Worm (Caenorhabditis elegans): ENCODE results near the gene nas-12.

DNA sequence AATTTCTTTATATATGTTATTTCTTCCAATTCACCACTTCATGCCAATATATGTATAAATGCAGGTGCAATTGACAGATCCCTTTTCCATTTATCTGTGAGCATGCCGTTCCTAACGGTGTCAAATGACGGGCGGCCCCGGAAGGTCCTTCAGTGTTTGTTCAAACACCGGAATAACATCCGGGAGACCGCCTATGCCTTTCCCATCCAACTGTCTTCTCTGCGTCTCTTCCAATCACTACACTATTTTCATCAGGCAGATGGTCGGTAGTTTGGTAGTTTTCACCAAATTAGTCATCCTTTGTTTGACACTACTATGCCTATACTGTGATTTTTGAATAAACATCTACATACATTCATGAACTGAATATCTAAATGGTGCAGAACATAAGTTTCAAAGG, 33.2 kb upstream of the nas-12 start:
- no peak for TF ChIP-seq lsy-2 (tag; optimal IDR thresholded peaks at IDR 0.05)
- TF ChIP-seq dmd-4 (tag; optimal IDR thresholded peaks at IDR 0.05) = no peak
- TF ChIP-seq nhr-12 (tag; optimal IDR thresholded peaks at IDR 0.05) = no peak
- TF ChIP-seq nhr-10 (tag; optimal IDR thresholded peaks at IDR 0.05) = no peak
- no peak for TF ChIP-seq lin-39 (tag; optimal IDR thresholded peaks at IDR 0.05)
- no peak for TF ChIP-seq nhr-25 (tag; optimal IDR thresholded peaks at IDR 0.05)
- TF ChIP-seq fos-1 (tag; optimal IDR thresholded peaks at IDR 0.05) = no peak
- TF ChIP-seq ztf-4 (tag; optimal IDR thresholded peaks at IDR 0.05) = no peak
- no peak for TF ChIP-seq nhr-77 (tag; optimal IDR thresholded peaks at IDR 0.05)
- no peak for TF ChIP-seq snpc-4 (tag; optimal IDR thresholded peaks at IDR 0.05)
- no peak for TF ChIP-seq alr-1 (tag; optimal IDR thresholded peaks at IDR 0.05)
- no peak for TF ChIP-seq nhr-21 (tag; optimal IDR thresholded peaks at IDR 0.05)

All from whole organism, L2 larva.